Worm (Caenorhabditis elegans) whole organism, L1 larva: ENCODE results near the gene Y75B8A.19.
A peak's percentile ranks its signal among the peaks of the same experiment; 100 is the strongest.

Experiments
- C04F5.9 ChIP-seq: sonication (generic microtip); optimal IDR thresholded peaks from 2 replicates; lab custom pipeline; 2016; ENCODE audit warnings: missing genetic modification characterization, missing compliant biosample characterization
- C34B4.2 ChIP-seq: sonication (generic microtip); optimal IDR thresholded peaks from 2 replicates; lab custom pipeline; 2017; ENCODE audit warnings: mild to moderate bottlenecking, missing genetic modification characterization, missing compliant biosample characterization
- Y116A8C.19 ChIP-seq: sonication (generic microtip); optimal IDR thresholded peaks from 2 replicates; lab custom pipeline; 2016; ENCODE audit warnings: missing compliant biosample characterization, missing genetic modification characterization, borderline replicate concordance
- alr-1 ChIP-seq: fragments of 200-800 bp; sonication (Bioruptor generic); optimal IDR thresholded peaks from 2 replicates; lab custom pipeline; 2018; ENCODE audit warnings: borderline replicate concordance, mild to moderate bottlenecking, missing genetic modification characterization, missing compliant biosample characterization
- ceh-8 ChIP-seq: fragments of 200-800 bp; sonication (Bioruptor generic); optimal IDR thresholded peaks from 2 replicates; lab custom pipeline; 2018; ENCODE audit warnings: mild to moderate bottlenecking, missing genetic modification characterization, moderate library complexity, missing compliant biosample characterization
- ceh-88 ChIP-seq: fragments of 200-800 bp; sonication (Bioruptor generic); IDR thresholded peaks from 2 replicates; pipeline ENCODE4 v1.3.6; 2022; ENCODE audit warnings: missing genetic modification characterization, missing compliant biosample characterization
- ceh-90 ChIP-seq: sonication (generic microtip); optimal IDR thresholded peaks from 2 replicates; lab custom pipeline; 2016; ENCODE audit warnings: missing genetic modification characterization, missing compliant biosample characterization
- ces-1 ChIP-seq: fragments of 150-350 bp; optimal IDR thresholded peaks from 2 replicates; lab custom pipeline; 2014; ENCODE audit warnings: missing biosample characterization, missing genetic modification reagents, missing genetic modification characterization
- dsc-1 ChIP-seq: sonication (generic microtip); optimal IDR thresholded peaks from 2 replicates; lab custom pipeline; 2016; ENCODE audit warnings: mild to moderate bottlenecking, missing genetic modification characterization, missing compliant biosample characterization
- efl-1 ChIP-seq, 4 experiments: fragments of 150-350 bp; optimal IDR thresholded peaks in 3 of 4; peaks in 1 of 4; 1 replicate in 1 of 4; 2 replicates in 3 of 4; lab custom pipeline; 2014; ENCODE audit warnings: missing biosample characterization in 2 of 4, missing genetic modification characterization in 2 of 4, missing genetic modification reagents in 2 of 4
- efl-3 ChIP-seq: fragments of 200-800 bp; sonication (Bioruptor generic); optimal IDR thresholded peaks from 2 replicates; lab custom pipeline; 2018; ENCODE audit warnings: mild to moderate bottlenecking, missing genetic modification characterization, missing compliant biosample characterization
- ets-5 ChIP-seq: fragments of 200-800 bp; sonication (Bioruptor generic); IDR thresholded peaks from 2 replicates; pipeline ENCODE4 v1.3.6; 2022; ENCODE audit warnings: missing genetic modification characterization, missing compliant biosample characterization
- fos-1 ChIP-seq: fragments of 150-350 bp; optimal IDR thresholded peaks from 2 replicates; lab custom pipeline; 2014; ENCODE audit warnings: missing biosample characterization, missing genetic modification characterization
- grh-1 ChIP-seq: fragments of 200-800 bp; sonication (Bioruptor generic); IDR thresholded peaks from 2 replicates; pipeline ENCODE4 v1.3.6; 2022; ENCODE audit warnings: missing genetic modification reagents, missing genetic modification characterization, missing compliant biosample characterization
- lin-13 ChIP-seq: fragments of 150-350 bp; optimal IDR thresholded peaks from 2 replicates; lab custom pipeline; 2014; ENCODE audit warnings: missing biosample characterization, missing genetic modification reagents, missing genetic modification characterization
- lin-14 ChIP-seq: fragments of 200-800 bp; sonication (Bioruptor generic); optimal IDR thresholded peaks from 2 replicates; lab custom pipeline; 2018; ENCODE audit warnings: mild to moderate bottlenecking, missing genetic modification characterization, moderate library complexity, missing compliant biosample characterization
- lsy-2 ChIP-seq, 2 experiments: fragments of 150-350 bp; optimal IDR thresholded peaks; 2 replicates each; lab custom pipeline; 2014; ENCODE audit warnings: missing biosample characterization in 2 of 2, missing genetic modification characterization in 2 of 2
- mab-9 ChIP-seq: fragments of 200-800 bp; sonication (Bioruptor generic); IDR thresholded peaks from 2 replicates; pipeline ENCODE4 v1.3.6; 2022; ENCODE audit warnings: missing genetic modification reagents, missing genetic modification characterization, missing compliant biosample characterization
- mdl-1 ChIP-seq, 2 experiments: fragments of 150-350 bp; optimal IDR thresholded peaks; 2 replicates each; lab custom pipeline; 2014 to 2017; ENCODE audit warnings: missing biosample characterization in 2 of 2, missing genetic modification characterization in 2 of 2, inconsistent platforms in 1 of 2
- mef-2 ChIP-seq: fragments of 150-350 bp; optimal IDR thresholded peaks from 2 replicates; lab custom pipeline; 2014; ENCODE audit warnings: missing biosample characterization, missing genetic modification characterization
- nhr-237 ChIP-seq: fragments of 150-350 bp; optimal IDR thresholded peaks from 2 replicates; lab custom pipeline; 2014; ENCODE audit warnings: missing biosample characterization, missing genetic modification characterization
- nhr-47 ChIP-seq: sonication (generic microtip); optimal IDR thresholded peaks from 2 replicates; lab custom pipeline; 2016; ENCODE audit warnings: mild to moderate bottlenecking, missing genetic modification characterization, moderate library complexity, missing compliant biosample characterization
- nhr-71 ChIP-seq: sonication (generic microtip); optimal IDR thresholded peaks from 2 replicates; lab custom pipeline; 2016; ENCODE audit warnings: mild to moderate bottlenecking, missing genetic modification characterization, moderate library complexity, missing compliant biosample characterization
- nhr-84 ChIP-seq: sonication (generic microtip); optimal IDR thresholded peaks from 2 replicates; lab custom pipeline; 2017; ENCODE audit warnings: missing biosample characterization, missing genetic modification characterization
- nhr-85 ChIP-seq: sonication (generic microtip); peaks from one replicate; lab custom pipeline; 2016; ENCODE audit warnings: missing genetic modification characterization, inconsistent platforms, missing compliant biosample characterization
- pag-3 ChIP-seq: sonication (generic microtip); optimal IDR thresholded peaks from 2 replicates; lab custom pipeline; 2017; ENCODE audit warnings: missing genetic modification characterization, mild to moderate bottlenecking, missing compliant biosample characterization, antibody characterized with exemption, borderline replicate concordance; ENCODE audit not compliant: insufficient read depth
- pqm-1 ChIP-seq: sonication (generic microtip); optimal IDR thresholded peaks from 3 replicates; lab custom pipeline; 2017; ENCODE audit warnings: missing biosample characterization, missing genetic modification characterization
- rnt-1 ChIP-seq: sonication (generic microtip); optimal IDR thresholded peaks from 2 replicates; lab custom pipeline; 2016; ENCODE audit warnings: mild to moderate bottlenecking, missing genetic modification characterization, moderate library complexity, missing compliant biosample characterization
- snu-23 ChIP-seq: sonication (generic microtip); optimal IDR thresholded peaks from 2 replicates; lab custom pipeline; 2016; ENCODE audit warnings: missing genetic modification characterization, missing compliant biosample characterization
- sox-4 ChIP-seq: sonication (generic microtip); optimal IDR thresholded peaks from 2 replicates; lab custom pipeline; 2016; ENCODE audit warnings: missing genetic modification characterization, missing compliant biosample characterization
- tbx-2 ChIP-seq: sonication (generic microtip); optimal IDR thresholded peaks from 2 replicates; lab custom pipeline; 2016; ENCODE audit warnings: missing genetic modification characterization, missing compliant biosample characterization
- unc-62 ChIP-seq: fragments of 150-350 bp; optimal IDR thresholded peaks from 2 replicates; lab custom pipeline; 2014; ENCODE audit warnings: missing biosample characterization, missing genetic modification reagents, missing genetic modification characterization
- zag-1 ChIP-seq: fragments of 150-350 bp; optimal IDR thresholded peaks from 2 replicates; lab custom pipeline; 2014; ENCODE audit warnings: missing biosample characterization, missing genetic modification characterization

Y75B8A.19 gene

ce11 chrIII:12253342-12253741 is 26.9 kb downstream of the Y75B8A.19 start:
- no peak for TF ChIP-seq efl-3
- no peak for TF ChIP-seq C34B4.2
- no peak for TF ChIP-seq tbx-2 (tag; lab: Kevin White, UChicago)
- TF ChIP-seq lin-14, result no peak
- no peak for TF ChIP-seq zag-1 (tag; lab: Kevin White, UChicago)
- TF ChIP-seq sox-4 (tag; lab: Kevin White, UChicago), result no peak
- no peak for TF ChIP-seq grh-1 (GFP tag; lab: Robert Waterston, UW)
- no peak for TF ChIP-seq nhr-71 (tag; lab: Kevin White, UChicago)
- TF ChIP-seq dsc-1 (tag; lab: Kevin White, UChicago), result no peak
- no peak for TF ChIP-seq ets-5 (GFP tag; lab: Robert Waterston, UW)
- TF ChIP-seq pag-3 (tag; lab: Kevin White, UChicago), result no peak

- TF ChIP-seq tbx-2 (tag; lab: Kevin White, UChicago) (no peak), lsy-2 (tag; optimal IDR thresholded peaks at IDR 0.05; lab: Kevin White, UChicago) (no peak), sox-4 (tag; lab: Kevin White, UChicago) (no peak), efl-1 (optimal IDR thresholded peaks at IDR 0.05; lab: Kevin White, UChicago) (no peak), efl-1 (GFP tag; optimal IDR thresholded peaks at IDR 0.05 in 1 of 2; lab: Kevin White, UChicago) (no peak), grh-1 (GFP tag; lab: Robert Waterston, UW) (no peak), snu-23 (GFP tag; lab: Kevin White, UChicago) (no peak), alr-1 (tag; lab: Kevin White, UChicago) (no peak), pqm-1 (no peak), nhr-237 (tag; lab: Kevin White, UChicago) (no peak), unc-62 (no peak), nhr-85 (tag; lab: Kevin White, UChicago) (no peak)
Observed at ce11 chrIII:12259793-12260192, 33.4 kb downstream of the Y75B8A.19 start.

- TF ChIP-seq nhr-84 (tag; lab: Kevin White, UChicago) (no peak), ces-1 (GFP tag; lab: Kevin White, UChicago) (no peak), sox-4 (tag; lab: Kevin White, UChicago) (no peak), C04F5.9 (tag; lab: Kevin White, UChicago) (no peak), rnt-1 (no peak), mef-2 (tag; lab: Kevin White, UChicago) (no peak), ets-5 (GFP tag; lab: Robert Waterston, UW) (no peak), unc-62 (no peak), lin-13 (GFP tag; lab: Kevin White, UChicago) (no peak)
Observed at ce11 chrIII:12260413-12260812, 34.0 kb downstream of the Y75B8A.19 start.

ce11 chrIII:12269807-12270206 is 43.4 kb downstream of the Y75B8A.19 start:
- TF ChIP-seq nhr-47 (tag; lab: Kevin White, UChicago) (no peak), efl-1 (optimal IDR thresholded peaks at IDR 0.05; lab: Kevin White, UChicago) (no peak), efl-1 (GFP tag; optimal IDR thresholded peaks at IDR 0.05 in 1 of 2; lab: Kevin White, UChicago) (peak in 1 of 2 experiments; percentile 46)
- TF ChIP-seq, all 84 proteins: peak for 1

ce11 chrIII:12270391-12270790 is 44.0 kb downstream of the Y75B8A.19 start:
- TF ChIP-seq nhr-47 (tag; lab: Kevin White, UChicago) (no peak), mab-9 (GFP tag; lab: Robert Waterston, UW) (no peak), mef-2 (tag; lab: Kevin White, UChicago) (no peak), ceh-8 (GFP tag; lab: Kevin White, UChicago) (no peak), Y116A8C.19 (tag; lab: Kevin White, UChicago) (no peak), nhr-71 (tag; lab: Kevin White, UChicago) (no peak), ceh-90 (tag; lab: Kevin White, UChicago) (no peak), mdl-1 (tag; optimal IDR thresholded peaks at IDR 0.05; lab: Kevin White, UChicago) (no peak), ces-1 (GFP tag; lab: Kevin White, UChicago) (no peak), ceh-88 (no peak), fos-1 (tag; lab: Kevin White, UChicago) (no peak)
